Worm (Caenorhabditis elegans): ENCODE data around the gene E02C12.11.
"Not testable (repeated sequence)": the region's sequence is repeated elsewhere in the genome, so short reads cannot be mapped to it uniquely, and the experiment has no call there.

E02C12.11 gene

ce11 chrV:9379808-9380207 lies at the start of gene E02C12.11:
Gene E02C12.11 (minus strand): TSS chrV:9379908.
- not testable (repeated sequence) for TF ChIP-seq nhr-12, nhr-25, lsy-12 (tag; optimal IDR thresholded peaks at IDR 0.05)

DNA sequence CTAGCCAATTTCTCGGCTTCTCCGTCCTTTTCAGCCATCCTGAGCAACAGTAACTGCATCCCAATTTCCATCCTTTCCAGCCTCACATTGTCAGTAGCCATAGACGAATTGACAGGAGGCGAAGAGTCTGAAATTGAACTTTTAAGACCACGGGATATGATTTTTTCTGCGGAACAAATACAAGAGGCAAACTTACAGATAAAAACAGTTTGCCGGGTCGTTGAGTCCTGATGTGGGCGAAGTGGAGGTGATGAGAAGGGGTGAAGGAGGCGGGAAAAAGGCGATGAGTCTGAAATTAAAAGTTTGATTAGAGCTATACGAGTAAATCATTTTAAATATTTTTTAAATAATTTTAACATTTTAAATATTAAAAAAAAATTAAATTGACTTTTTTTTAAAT lies 47.4 kb upstream of the E02C12.11 start, which contains the start of gene F36D4.6:
F36D4.6 (minus strand) TSS at position 101 of the 400 bp plus-strand sequence.
- TF ChIP-seq snpc-4 (tag; optimal IDR thresholded peaks at IDR 0.05) (no peak), sea-2 (GFP tag; optimal IDR thresholded peaks at IDR 0.05) (no peak), nhr-25 (tag; optimal IDR thresholded peaks at IDR 0.05) (no peak), ama-1 (optimal IDR thresholded peaks at IDR 0.05) (no peak), ztf-11 (tag; optimal IDR thresholded peaks at IDR 0.05) (no peak), nhr-237 (tag; optimal IDR thresholded peaks at IDR 0.05) (no peak), fos-1 (tag; optimal IDR thresholded peaks at IDR 0.05) (no peak), unc-62 (GFP tag; optimal IDR thresholded peaks at IDR 0.05) (no peak)

DNA sequence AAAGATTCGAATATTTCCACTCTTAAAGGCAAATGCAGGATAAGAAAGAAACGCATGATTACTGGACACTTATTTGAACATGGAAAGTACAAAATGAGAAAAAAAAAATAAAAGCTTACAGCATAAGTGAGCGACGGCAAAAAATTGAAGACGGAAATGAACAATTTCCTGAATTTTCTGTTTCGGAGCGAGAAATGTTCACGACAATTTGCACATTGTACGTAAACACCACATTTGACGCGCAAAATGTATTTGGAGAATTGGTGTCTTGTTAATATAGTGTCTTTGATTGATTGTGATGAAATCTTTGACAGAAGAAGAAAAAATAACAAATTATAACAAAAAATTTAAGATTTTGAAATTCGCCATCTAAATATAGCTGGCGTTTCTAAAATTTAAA lies 45.9 kb upstream of the E02C12.11 start, which contains the start of gene F36D4.5:
F36D4.5 (minus strand) TSS at position 225 of the 400 bp plus-strand sequence.
- TF ChIP-seq nhr-23 (tag; optimal IDR thresholded peaks at IDR 0.05) (no peak), lin-15B (tag; optimal IDR thresholded peaks at IDR 0.05) (peak; percentile 22), nhr-76 (tag; optimal IDR thresholded peaks at IDR 0.05) (no peak), aly-2 (tag; optimal IDR thresholded peaks at IDR 0.05) (no peak), snpc-4 (tag; optimal IDR thresholded peaks at IDR 0.05) (peak; percentile 14), zag-1 (tag; optimal IDR thresholded peaks at IDR 0.05) (no peak), ceh-28 (tag; optimal IDR thresholded peaks at IDR 0.05) (no peak), elt-1 (tag; optimal IDR thresholded peaks at IDR 0.05) (no peak), nfya-1 (tag; optimal IDR thresholded peaks at IDR 0.05; ENCODE audit: insufficient read depth) (peak; percentile 38), hmg-11 (tag; optimal IDR thresholded peaks at IDR 0.05) (peak; percentile 16), pha-4 (tag; optimal IDR thresholded peaks at IDR 0.05) (peak; percentile 55)

ce11 chrV:9424514-9424913 lies 44.8 kb upstream of the E02C12.11 start:
- TF ChIP-seq R02D3.7 (tag; optimal IDR thresholded peaks at IDR 0.05) (no peak), ceh-28 (tag; optimal IDR thresholded peaks at IDR 0.05) (peak; percentile 72), lsy-12 (tag; optimal IDR thresholded peaks at IDR 0.05) (no peak), pqm-1 (tag; optimal IDR thresholded peaks at IDR 0.05) (peak; percentile 17), pha-4 (tag; optimal IDR thresholded peaks at IDR 0.05) (peak; percentile 45), elt-1 (tag; optimal IDR thresholded peaks at IDR 0.05) (no peak), nhr-25 (tag; optimal IDR thresholded peaks at IDR 0.05) (peak; percentile 50), elt-2 (tag; optimal IDR thresholded peaks at IDR 0.05) (peak; percentile 57), nfya-1 (tag; optimal IDR thresholded peaks at IDR 0.05; ENCODE audit: insufficient read depth) (peak; percentile 39)

DNA sequence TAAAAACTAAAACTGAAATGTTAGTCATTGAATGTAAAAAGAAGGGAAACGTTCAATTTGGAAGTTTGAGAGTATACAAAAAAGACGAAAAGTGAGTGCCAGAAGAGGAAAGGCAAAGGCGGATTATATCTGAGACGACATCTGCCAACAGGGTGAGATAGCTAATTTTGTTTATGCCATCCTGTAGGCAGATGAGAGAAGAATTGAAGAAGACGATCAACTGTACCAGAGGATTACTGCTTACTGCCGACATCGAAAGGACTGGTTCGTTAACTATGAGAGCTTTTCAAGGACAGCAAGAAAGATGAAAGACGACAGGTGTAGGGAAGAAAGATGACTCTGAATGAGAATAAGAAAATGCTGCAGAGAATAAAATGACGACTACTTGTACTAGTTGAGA lies 43.8 kb upstream of the E02C12.11 start:
- TF ChIP-seq lsy-12 (tag; optimal IDR thresholded peaks at IDR 0.05) (no peak), nhr-25 (tag; optimal IDR thresholded peaks at IDR 0.05) (peak; percentile 24), elt-2 (tag; optimal IDR thresholded peaks at IDR 0.05) (no peak), unc-62 (GFP tag; optimal IDR thresholded peaks at IDR 0.05) (no peak)

DNA sequence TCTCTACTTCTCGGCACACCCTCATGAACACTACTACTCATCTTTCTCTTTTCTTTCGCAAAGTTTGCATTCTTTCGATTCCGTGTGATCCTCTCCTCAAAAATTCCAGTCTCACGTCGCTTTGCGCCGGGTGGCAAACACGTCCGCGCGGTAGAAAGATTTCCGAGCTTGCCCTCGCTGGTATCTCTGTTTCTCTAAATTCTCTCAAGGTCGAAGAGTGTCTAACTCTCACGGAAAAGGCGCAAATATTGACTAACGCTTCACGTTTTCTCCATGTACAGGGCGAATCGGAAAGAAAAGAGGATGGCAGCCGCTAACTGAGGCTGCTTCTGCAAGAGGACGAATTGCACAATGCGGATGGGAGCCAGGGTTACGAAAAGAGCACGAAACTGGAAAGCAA lies 43.0 kb upstream of the E02C12.11 start:
- no peak for TF ChIP-seq sea-2 (GFP tag; optimal IDR thresholded peaks at IDR 0.05)
- no peak for TF ChIP-seq ceh-16 (tag; optimal IDR thresholded peaks at IDR 0.05)
- no peak for TF ChIP-seq nhr-77 (tag; optimal IDR thresholded peaks at IDR 0.05)
- no peak for TF ChIP-seq nhr-67 (tag; optimal IDR thresholded peaks at IDR 0.05)
- TF ChIP-seq nhr-25 (tag; optimal IDR thresholded peaks at IDR 0.05) = peak; percentile 40
- peak; percentile 15 for TF ChIP-seq nfya-1 (tag; optimal IDR thresholded peaks at IDR 0.05; ENCODE audit: insufficient read depth)
- TF ChIP-seq hmg-11 (tag; optimal IDR thresholded peaks at IDR 0.05) = peak; percentile 54
- no peak for TF ChIP-seq elt-2 (tag; optimal IDR thresholded peaks at IDR 0.05)
- TF ChIP-seq jun-1 (tag; optimal IDR thresholded peaks at IDR 0.05) = no peak
- TF ChIP-seq pha-4 (tag; optimal IDR thresholded peaks at IDR 0.05) = peak; percentile 30

- TF ChIP-seq eor-1 (tag; optimal IDR thresholded peaks at IDR 0.05) = no peak
- no peak for TF ChIP-seq unc-39 (tag; optimal IDR thresholded peaks at IDR 0.05)
- TF ChIP-seq unc-62 (GFP tag; optimal IDR thresholded peaks at IDR 0.05) = no peak
Observed at ce11 chrV:9416624-9417023, 36.9 kb upstream of the E02C12.11 start, which contains the start of gene F36D4.1. Gene F36D4.1 (plus strand): TSS chrV:9416924.

All from whole organism, L3 larva.